Worm (Caenorhabditis elegans) whole organism, L4 larva: ENCODE data around the gene tba-4.

Experiments used
- D1046.2 ChIP-seq: fragments of 200-800 bp; sonication (Bioruptor generic); IDR thresholded peaks from 2 replicates; pipeline ENCODE4 v1.3.6; 2022; ENCODE audit warnings: missing genetic modification characterization, missing compliant biosample characterization
- F26F4.8 ChIP-seq: fragments of 200-800 bp; sonication (Bioruptor generic); conservative IDR thresholded peaks from 2 replicates; pipeline ENCODE4 v1.3.6; 2022; ENCODE audit warnings: missing genetic modification characterization, missing compliant biosample characterization
- F37D6.2 ChIP-seq: sonication (generic microtip); optimal IDR thresholded peaks from 2 replicates; lab custom pipeline; 2016; ENCODE audit warnings: mild to moderate bottlenecking, missing genetic modification characterization, missing compliant biosample characterization
- F49E8.2 ChIP-seq: sonication (generic microtip); optimal IDR thresholded peaks from 2 replicates; lab custom pipeline; 2016; ENCODE audit warnings: missing compliant biosample characterization, mild to moderate bottlenecking, missing genetic modification characterization, borderline replicate concordance
- T26A8.4 ChIP-seq: fragments of 200-800 bp; sonication (Bioruptor generic); IDR thresholded peaks from 2 replicates; pipeline ENCODE4 v1.3.6; 2022; ENCODE audit warnings: missing genetic modification characterization, missing compliant biosample characterization
- Y105C5A.15 ChIP-seq: fragments of 200-800 bp; sonication (Bioruptor generic); IDR thresholded peaks from 2 replicates; pipeline ENCODE4 v1.3.6; 2022; ENCODE audit warnings: missing genetic modification characterization, missing compliant biosample characterization
- Y5F2A.4 ChIP-seq: fragments of 200-800 bp; sonication (Bioruptor generic); optimal IDR thresholded peaks from 2 replicates; lab custom pipeline; 2018; ENCODE audit warnings: mild to moderate bottlenecking, missing genetic modification characterization, missing compliant biosample characterization
- ZK337.2 ChIP-seq: fragments of 200-800 bp; sonication (Bioruptor generic); IDR thresholded peaks from 2 replicates; pipeline ENCODE4 v1.3.6; 2022; ENCODE audit warnings: missing genetic modification reagents, missing genetic modification characterization, missing compliant biosample characterization
- aha-1 ChIP-seq: fragments of 150-350 bp; peaks from one replicate; lab custom pipeline; 2014; ENCODE audit warnings: missing biosample characterization, missing genetic modification characterization
- aly-2 ChIP-seq: sonication (generic microtip); optimal IDR thresholded peaks from 2 replicates; lab custom pipeline; 2018; ENCODE audit warnings: missing biosample characterization, missing genetic modification characterization
- ceh-20 ChIP-seq: fragments of 200-800 bp; sonication (Bioruptor generic); IDR thresholded peaks from 2 replicates; pipeline ENCODE4 v1.3.6; 2022; ENCODE audit warnings: missing genetic modification reagents, missing genetic modification characterization, missing compliant biosample characterization
- ceh-28 ChIP-seq: fragments of 150-350 bp; optimal IDR thresholded peaks from 2 replicates; lab custom pipeline; 2014; ENCODE audit warnings: missing biosample characterization, missing genetic modification reagents, missing genetic modification characterization
- cey-2 ChIP-seq: sonication (generic microtip); optimal IDR thresholded peaks from 3 replicates; lab custom pipeline; 2017; ENCODE audit warnings: missing genetic modification characterization, mild to moderate bottlenecking, missing compliant biosample characterization, antibody characterized with exemption, borderline replicate concordance; ENCODE audit not compliant: insufficient read depth
- daf-12 ChIP-seq: fragments of 150-350 bp; optimal IDR thresholded peaks from 2 replicates; lab custom pipeline; 2014; ENCODE audit warnings: missing biosample characterization, missing genetic modification reagents, missing genetic modification characterization
- daf-16 ChIP-seq, 3 experiments: sonication (generic microtip); optimal IDR thresholded peaks; 2 replicates each; lab custom pipeline; 2016 to 2017; ENCODE audit warnings: missing genetic modification characterization in 3 of 3, missing genetic modification reagents in 3 of 3, mild to moderate bottlenecking in 2 of 3, missing compliant biosample characterization in 2 of 3, missing biosample characterization in 1 of 3, moderate library complexity in 1 of 3
- daf-19 ChIP-seq: fragments of 200-800 bp; sonication (Bioruptor generic); conservative IDR thresholded peaks from 2 replicates; pipeline ENCODE4 v1.3.6; 2022; ENCODE audit warnings: missing genetic modification characterization, missing compliant biosample characterization
- dmd-6 ChIP-seq: fragments of 200-800 bp; sonication (Bioruptor generic); IDR thresholded peaks from 2 replicates; pipeline ENCODE4 v1.3.6; 2022; ENCODE audit warnings: missing genetic modification reagents, missing genetic modification characterization, missing compliant biosample characterization
- dmd-9 ChIP-seq: fragments of 200-800 bp; sonication (Bioruptor generic); IDR thresholded peaks from 2 replicates; pipeline ENCODE4 v1.3.6; 2022; ENCODE audit warnings: missing genetic modification reagents, missing genetic modification characterization, missing compliant biosample characterization
- egl-43 ChIP-seq: fragments of 200-800 bp; sonication (Bioruptor generic); IDR thresholded peaks from 2 replicates; pipeline ENCODE4 v1.3.6; 2022; ENCODE audit warnings: missing genetic modification reagents, missing genetic modification characterization, missing compliant biosample characterization
- fos-1 ChIP-seq: fragments of 150-350 bp; optimal IDR thresholded peaks from 2 replicates; lab custom pipeline; 2014; ENCODE audit warnings: missing biosample characterization, missing genetic modification characterization
- hlh-11 ChIP-seq: fragments of 200-800 bp; sonication (Bioruptor generic); optimal IDR thresholded peaks from 2 replicates; lab custom pipeline; 2018; ENCODE audit warnings: mild to moderate bottlenecking, missing genetic modification characterization, missing compliant biosample characterization
- hlh-30 ChIP-seq: sonication (generic microtip); optimal IDR thresholded peaks from 2 replicates; lab custom pipeline; 2017; ENCODE audit warnings: antibody characterized with exemption, mild to moderate bottlenecking, missing genetic modification characterization, missing compliant biosample characterization; ENCODE audit not compliant: insufficient read depth
- jun-1 ChIP-seq: fragments of 150-350 bp; optimal IDR thresholded peaks from 2 replicates; lab custom pipeline; 2014; ENCODE audit warnings: missing biosample characterization, missing genetic modification reagents, missing genetic modification characterization
- lin-1 ChIP-seq: fragments of 200-800 bp; sonication (Bioruptor generic); IDR thresholded peaks from 2 replicates; pipeline ENCODE4 v1.3.6; 2022; ENCODE audit warnings: missing genetic modification reagents, missing genetic modification characterization, missing compliant biosample characterization
- lin-13 ChIP-seq: fragments of 150-350 bp; optimal IDR thresholded peaks from 2 replicates; lab custom pipeline; 2014; ENCODE audit warnings: missing biosample characterization, missing genetic modification reagents, missing genetic modification characterization
- lin-15B ChIP-seq: fragments of 150-350 bp; sonication (generic microtip); optimal IDR thresholded peaks from 3 replicates; lab custom pipeline; 2014; ENCODE audit warnings: missing biosample characterization, missing genetic modification characterization
- lin-39 ChIP-seq: fragments of 150-350 bp; optimal IDR thresholded peaks from 2 replicates; lab custom pipeline; 2014; ENCODE audit warnings: missing biosample characterization, missing genetic modification reagents, missing genetic modification characterization
- lsy-2 ChIP-seq, 2 experiments: fragments of 150-350 bp in 1 of 2; sonication (generic microtip) in 1 of 2; optimal IDR thresholded peaks; 2 replicates each; lab custom pipeline; 2014 to 2017; ENCODE audit warnings: missing biosample characterization in 2 of 2, missing genetic modification characterization in 2 of 2
- mdl-1 ChIP-seq, 2 experiments: fragments of 150-350 bp in 1 of 2; sonication (generic microtip) in 1 of 2; optimal IDR thresholded peaks; 2 replicates each; lab custom pipeline; 2014 to 2017; ENCODE audit warnings: missing biosample characterization in 2 of 2, missing genetic modification characterization in 2 of 2
- mdt-29 ChIP-seq: fragments of 200-800 bp; sonication (Bioruptor generic); IDR thresholded peaks from 2 replicates; pipeline ENCODE4 v1.3.6; 2022; ENCODE audit warnings: missing genetic modification reagents, missing genetic modification characterization, missing compliant biosample characterization
- mes-2 ChIP-seq: sonication (generic microtip); optimal IDR thresholded peaks from 2 replicates; lab custom pipeline; 2016; ENCODE audit warnings: missing genotype, mild to moderate bottlenecking, missing genetic modification characterization, missing compliant biosample characterization; ENCODE audit not compliant: poor library complexity, severe bottlenecking
- mxl-3 ChIP-seq: fragments of 200-800 bp; sonication (Bioruptor generic); optimal IDR thresholded peaks from 2 replicates; lab custom pipeline; 2018; ENCODE audit warnings: mild to moderate bottlenecking, missing genetic modification characterization, missing compliant biosample characterization
- nhr-102 ChIP-seq: sonication (generic microtip); optimal IDR thresholded peaks from 2 replicates; lab custom pipeline; 2016; ENCODE audit warnings: mild to moderate bottlenecking, missing genetic modification characterization, moderate library complexity, missing compliant biosample characterization
- nhr-111 ChIP-seq: fragments of 200-800 bp; sonication (Bioruptor generic); optimal IDR thresholded peaks from 2 replicates; lab custom pipeline; 2018; ENCODE audit warnings: mild to moderate bottlenecking, missing genetic modification characterization, missing compliant biosample characterization
- nhr-25 ChIP-seq: sonication (generic microtip); optimal IDR thresholded peaks from 2 replicates; lab custom pipeline; 2017; ENCODE audit warnings: missing genetic modification characterization, mild to moderate bottlenecking, missing compliant biosample characterization, antibody characterized with exemption, moderate library complexity, borderline replicate concordance; ENCODE audit not compliant: insufficient read depth
- nhr-28 ChIP-seq: fragments of 150-350 bp; optimal IDR thresholded peaks from 2 replicates; lab custom pipeline; 2014; ENCODE audit warnings: missing biosample characterization, missing genetic modification characterization
- nhr-48 ChIP-seq: sonication (generic microtip); optimal IDR thresholded peaks from 2 replicates; lab custom pipeline; 2016; ENCODE audit warnings: mild to moderate bottlenecking, missing genetic modification characterization, missing compliant biosample characterization
- nhr-76 ChIP-seq: fragments of 150-350 bp; optimal IDR thresholded peaks from 2 replicates; lab custom pipeline; 2014; ENCODE audit warnings: missing biosample characterization, missing genetic modification characterization
- nhr-77 ChIP-seq: fragments of 150-350 bp; optimal IDR thresholded peaks from 2 replicates; lab custom pipeline; 2014; ENCODE audit warnings: missing biosample characterization, missing genetic modification characterization
- pha-4 ChIP-seq, 2 experiments: fragments of 150-350 bp in 1 of 2; fragments of 200-800 bp in 1 of 2; sonication (Bioruptor generic) in 1 of 2; IDR thresholded peaks in 1 of 2; optimal IDR thresholded peaks in 1 of 2; 2 replicates each; pipeline versions ENCODE4 v1.3.6 to Lab custom; 2014 to 2022; ENCODE audit warnings: missing genetic modification characterization in 2 of 2, missing genetic modification reagents in 2 of 2, missing biosample characterization in 1 of 2, missing compliant biosample characterization in 1 of 2
- snpc-1.2 ChIP-seq: fragments of 200-800 bp; sonication (Bioruptor generic); IDR thresholded peaks from 2 replicates; pipeline ENCODE4 v1.3.6; 2022; ENCODE audit warnings: missing genetic modification reagents, missing genetic modification characterization, missing compliant biosample characterization
- spr-1 ChIP-seq: sonication (generic microtip); optimal IDR thresholded peaks from 2 replicates; lab custom pipeline; 2016; ENCODE audit warnings: mild to moderate bottlenecking, missing genetic modification characterization, missing compliant biosample characterization
- tag-97 ChIP-seq: fragments of 200-800 bp; sonication (Bioruptor generic); IDR thresholded peaks from 2 replicates; pipeline ENCODE4 v1.3.6; 2022; ENCODE audit warnings: missing genetic modification characterization, missing compliant biosample characterization
- unc-130 ChIP-seq: sonication (generic microtip); optimal IDR thresholded peaks from 2 replicates; lab custom pipeline; 2016; ENCODE audit warnings: missing genetic modification reagents, missing genetic modification characterization, missing compliant biosample characterization
- unc-39 ChIP-seq: sonication (generic microtip); optimal IDR thresholded peaks from 2 replicates; lab custom pipeline; 2017; ENCODE audit warnings: missing biosample characterization, missing genetic modification characterization
- vab-7 ChIP-seq: fragments of 200-800 bp; sonication (Bioruptor generic); IDR thresholded peaks from 2 replicates; pipeline ENCODE4 v1.3.6; 2022; ENCODE audit warnings: missing genetic modification reagents, missing genetic modification characterization, missing compliant biosample characterization
- zfp-3 ChIP-seq: fragments of 200-800 bp; sonication (Bioruptor generic); conservative IDR thresholded peaks from 2 replicates; pipeline ENCODE4 v1.3.6; 2022; ENCODE audit warnings: missing genetic modification reagents, missing genetic modification characterization, missing compliant biosample characterization
- zip-11 ChIP-seq: fragments of 200-800 bp; sonication (Bioruptor generic); IDR thresholded peaks from 2 replicates; pipeline ENCODE4 v1.3.6; 2022; ENCODE audit warnings: missing genetic modification characterization, missing compliant biosample characterization
- zip-2 ChIP-seq: fragments of 150-350 bp; optimal IDR thresholded peaks from 2 replicates; lab custom pipeline; 2014; ENCODE audit warnings: missing biosample characterization, missing genetic modification characterization
- ztf-11 ChIP-seq: fragments of 150-350 bp; optimal IDR thresholded peaks from 2 replicates; lab custom pipeline; 2014; ENCODE audit warnings: missing biosample characterization, missing genetic modification characterization
- ztf-7 ChIP-seq: fragments of 150-350 bp; optimal IDR thresholded peaks from 2 replicates; lab custom pipeline; 2014; ENCODE audit warnings: missing biosample characterization, missing genetic modification characterization

tba-4 gene

DNA sequence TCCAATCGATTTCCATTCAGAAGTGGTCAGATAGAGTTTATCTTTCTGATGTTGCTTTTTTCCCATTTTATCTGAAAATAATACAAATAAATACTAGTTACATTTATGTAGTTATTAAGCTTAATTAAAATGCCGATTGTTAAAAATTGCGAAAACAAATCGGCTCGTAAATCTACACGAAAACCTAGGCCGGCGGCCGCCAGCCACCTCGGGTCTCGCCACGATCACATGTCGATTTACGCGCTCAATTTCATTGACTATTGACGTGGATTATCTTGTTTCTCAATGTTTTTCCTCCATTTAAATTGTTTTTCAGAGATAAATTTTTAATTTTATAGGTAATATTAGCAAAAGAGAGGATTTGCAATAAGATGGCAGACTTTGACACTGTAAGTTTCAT lies 46.0 kb upstream of the tba-4 start, which contains the start of the genes cyn-4 and copz-1 (continued):
- TF ChIP-seq nhr-102 (tag; lab: Kevin White, UChicago): no peak
- TF ChIP-seq mes-2: peak; percentile 98
- TF ChIP-seq ceh-28 (tag; lab: Kevin White, UChicago): no peak
- no peak for TF ChIP-seq nhr-111 (GFP tag; lab: Kevin White, UChicago)
- no peak for TF ChIP-seq zip-11
- TF ChIP-seq zip-2 (tag; lab: Kevin White, UChicago): no peak
- no peak for TF ChIP-seq ztf-11 (tag; lab: Kevin White, UChicago)
- TF ChIP-seq dmd-6 (GFP tag; lab: Robert Waterston, UW): peak; percentile 32; the same call in 1 of the 2 replicates
- peak; percentile 50 to 94 for TF ChIP-seq lsy-2 (tag; optimal IDR thresholded peaks at IDR 0.05; lab: Kevin White, UChicago)
- peak; percentile 38 for TF ChIP-seq lin-13 (GFP tag; lab: Kevin White, UChicago)
- TF ChIP-seq daf-16 (GFP tag; optimal IDR thresholded peaks at IDR 0.05; lab: Kevin White, UChicago): no peak
- peak; percentile 51 for TF ChIP-seq daf-16 (tag; optimal IDR thresholded peaks at IDR 0.05; lab: Kevin White, UChicago)
- no peak for TF ChIP-seq dmd-9 (GFP tag; lab: Robert Waterston, UW)
- peak; percentile 92 for TF ChIP-seq unc-130 (GFP tag; lab: Kevin White, UChicago)
- no peak for TF ChIP-seq D1046.2 (GFP tag; lab: Robert Waterston, UW)
- no peak for TF ChIP-seq pha-4 (GFP tag; IDR thresholded peaks at IDR 0.05; lab: Robert Waterston, UW)
- TF ChIP-seq pha-4 (tag; optimal IDR thresholded peaks at IDR 0.05; lab: Kevin White, UChicago): no peak
- TF ChIP-seq snpc-1.2: no peak
- no peak for TF ChIP-seq vab-7 (GFP tag; lab: Robert Waterston, UW)
- TF ChIP-seq unc-39 (tag; lab: Kevin White, UChicago): no peak
- no peak for TF ChIP-seq ztf-7
- no peak for TF ChIP-seq jun-1 (tag; lab: Kevin White, UChicago)
- TF ChIP-seq T26A8.4 (GFP tag; lab: Robert Waterston, UW): no peak
- TF ChIP-seq mdt-29 (GFP tag; lab: Robert Waterston, UW): no peak
- TF ChIP-seq tag-97 (GFP tag; lab: Robert Waterston, UW): no peak
- peak; percentile 3 for TF ChIP-seq nhr-77 (tag; lab: Kevin White, UChicago)
- TF ChIP-seq Y105C5A.15 (GFP tag; lab: Robert Waterston, UW): no peak
- TF ChIP-seq aha-1 (tag; lab: Kevin White, UChicago): peak; percentile 81
- TF ChIP-seq lin-15B (tag; lab: Kevin White, UChicago): no peak
- TF ChIP-seq mdl-1 (tag; optimal IDR thresholded peaks at IDR 0.05; lab: Kevin White, UChicago): no peak
- no peak for TF ChIP-seq zfp-3
- TF ChIP-seq cey-2 (tag; lab: Kevin White, UChicago): no peak
- TF ChIP-seq lin-39 (tag; lab: Kevin White, UChicago): no peak
- TF ChIP-seq nhr-76 (tag; lab: Kevin White, UChicago): no peak
- TF ChIP-seq nhr-28 (tag; lab: Kevin White, UChicago): peak; percentile 50
- TF ChIP-seq ZK337.2 (GFP tag; lab: Robert Waterston, UW): peak; percentile 76
- no peak for TF ChIP-seq aly-2 (tag; lab: Kevin White, UChicago)
- TF ChIP-seq daf-19: no peak
- TF ChIP-seq nhr-48 (tag; lab: Kevin White, UChicago): no peak
- TF ChIP-seq hlh-11 (tag; lab: Kevin White, UChicago): peak; percentile 68
- peak; percentile 10 for TF ChIP-seq spr-1 (tag; lab: Kevin White, UChicago)
- TF ChIP-seq ceh-20 (GFP tag; lab: Robert Waterston, UW): no peak
- no peak for TF ChIP-seq lin-1
- TF ChIP-seq nhr-25: peak; percentile 15
- no peak for TF ChIP-seq mxl-3 (GFP tag; lab: Kevin White, UChicago)
- TF ChIP-seq F37D6.2 (tag; lab: Kevin White, UChicago): peak; percentile 23
- TF ChIP-seq Y5F2A.4 (GFP tag; lab: Kevin White, UChicago): no peak
- TF ChIP-seq egl-43 (GFP tag; lab: Robert Waterston, UW): no peak
- no peak for TF ChIP-seq F26F4.8 (GFP tag; lab: Robert Waterston, UW)
- no peak for TF ChIP-seq F49E8.2
- TF ChIP-seq daf-12 (tag; lab: Kevin White, UChicago): no peak
- TF ChIP-seq hlh-30 (tag; lab: Kevin White, UChicago): peak; percentile 80
- TF ChIP-seq fos-1 (tag; lab: Kevin White, UChicago): no peak
